Worm (Caenorhabditis elegans) whole organism, L3 larva: ENCODE data around the gene fbxa-183.

ENCODE experiments used
- ZK546.5 ChIP-seq: sonication (generic microtip); optimal IDR thresholded peaks from 2 replicates; lab custom pipeline; 2017; ENCODE audit warnings: missing biosample characterization, missing genetic modification characterization
- aly-2 ChIP-seq: fragments of 150-350 bp; optimal IDR thresholded peaks from 2 replicates; lab custom pipeline; 2014; ENCODE audit warnings: missing biosample characterization, missing genetic modification characterization
- ama-1 ChIP-seq: fragments of 150-350 bp; optimal IDR thresholded peaks from 2 replicates; lab custom pipeline; 2018
- ceh-16 ChIP-seq: sonication (generic microtip); optimal IDR thresholded peaks from 2 replicates; lab custom pipeline; 2017; ENCODE audit warnings: missing biosample characterization, missing genetic modification characterization
- ceh-28 ChIP-seq: fragments of 150-350 bp; optimal IDR thresholded peaks from 2 replicates; lab custom pipeline; 2014; ENCODE audit warnings: missing biosample characterization, missing genetic modification reagents, missing genetic modification characterization
- ceh-82 ChIP-seq: fragments of 150-350 bp; optimal IDR thresholded peaks from 2 replicates; lab custom pipeline; 2014; ENCODE audit warnings: missing biosample characterization, missing genetic modification characterization
- daf-12 ChIP-seq: fragments of 150-350 bp; optimal IDR thresholded peaks from 2 replicates; lab custom pipeline; 2014; ENCODE audit warnings: missing biosample characterization, missing genetic modification reagents, missing genetic modification characterization
- egl-27 ChIP-seq: sonication (generic microtip); optimal IDR thresholded peaks from 4 replicates; lab custom pipeline; 2017; ENCODE audit warnings: missing biosample characterization, missing genetic modification reagents, missing genetic modification characterization
- egl-5 ChIP-seq: fragments of 150-350 bp; optimal IDR thresholded peaks from 2 replicates; lab custom pipeline; 2017; ENCODE audit warnings: missing biosample characterization, missing genetic modification reagents, missing genetic modification characterization, inconsistent platforms
- elt-1 ChIP-seq: fragments of 150-350 bp; optimal IDR thresholded peaks from 2 replicates; lab custom pipeline; 2014; ENCODE audit warnings: missing biosample characterization, missing genetic modification characterization
- elt-2 ChIP-seq: sonication (generic microtip); optimal IDR thresholded peaks from 2 replicates; lab custom pipeline; 2016; ENCODE audit warnings: missing genetic modification reagents, mild to moderate bottlenecking, missing genetic modification characterization, missing compliant biosample characterization
- elt-3 ChIP-seq, 3 experiments: fragments of 150-350 bp in 1 of 3; sonication (generic microtip) in 2 of 3; optimal IDR thresholded peaks; 2 replicates in 2 of 3; 4 replicates in 1 of 3; lab custom pipeline; 2014 to 2017; ENCODE audit warnings: missing biosample characterization in 3 of 3, missing genetic modification characterization in 3 of 3
- fkh-10 ChIP-seq: sonication (generic microtip); optimal IDR thresholded peaks from 2 replicates; lab custom pipeline; 2017; ENCODE audit warnings: missing biosample characterization, missing genetic modification reagents, missing genetic modification characterization
- fos-1 ChIP-seq: fragments of 150-350 bp; optimal IDR thresholded peaks from 2 replicates; lab custom pipeline; 2014; ENCODE audit warnings: missing biosample characterization, missing genetic modification characterization
- jun-1 ChIP-seq: fragments of 150-350 bp; optimal IDR thresholded peaks from 2 replicates; lab custom pipeline; 2014; ENCODE audit warnings: missing biosample characterization, missing genetic modification reagents, missing genetic modification characterization
- lin-15B ChIP-seq: fragments of 150-350 bp; optimal IDR thresholded peaks from 2 replicates; lab custom pipeline; 2014; ENCODE audit warnings: missing biosample characterization, missing genetic modification characterization
- lin-39 ChIP-seq: fragments of 150-350 bp; optimal IDR thresholded peaks from 2 replicates; lab custom pipeline; 2018; ENCODE audit warnings: missing biosample characterization, missing genetic modification reagents, missing genetic modification characterization
- lsy-12 ChIP-seq: sonication (generic microtip); optimal IDR thresholded peaks from 2 replicates; lab custom pipeline; 2016; ENCODE audit warnings: mild to moderate bottlenecking, missing genetic modification characterization, missing compliant biosample characterization
- mdl-1 ChIP-seq: fragments of 150-350 bp; optimal IDR thresholded peaks from 2 replicates; lab custom pipeline; 2014; ENCODE audit warnings: missing biosample characterization, missing genetic modification characterization
- mml-1 ChIP-seq: fragments of 150-350 bp; sonication (generic microtip); optimal IDR thresholded peaks from 3 replicates; lab custom pipeline; 2014; ENCODE audit warnings: missing biosample characterization, missing genetic modification characterization
- nfya-1 ChIP-seq: sonication (generic microtip); optimal IDR thresholded peaks from 2 replicates; lab custom pipeline; 2017; ENCODE audit warnings: missing genetic modification characterization, mild to moderate bottlenecking, missing compliant biosample characterization, antibody characterized with exemption, moderate library complexity; ENCODE audit not compliant: insufficient read depth
- nhr-11 ChIP-seq: fragments of 150-350 bp; optimal IDR thresholded peaks from 2 replicates; lab custom pipeline; 2014; ENCODE audit warnings: missing biosample characterization, missing genetic modification characterization
- nhr-23 ChIP-seq: fragments of 150-350 bp; optimal IDR thresholded peaks from 2 replicates; lab custom pipeline; 2014; ENCODE audit warnings: missing biosample characterization, missing genetic modification reagents, missing genetic modification characterization
- nhr-237 ChIP-seq: fragments of 150-350 bp; optimal IDR thresholded peaks from 2 replicates; lab custom pipeline; 2014; ENCODE audit warnings: missing biosample characterization, missing genetic modification characterization
- nhr-25 ChIP-seq: sonication (generic microtip); optimal IDR thresholded peaks from 2 replicates; lab custom pipeline; 2017; ENCODE audit warnings: missing biosample characterization, missing genetic modification characterization
- nhr-28 ChIP-seq: fragments of 150-350 bp; optimal IDR thresholded peaks from 2 replicates; lab custom pipeline; 2014; ENCODE audit warnings: missing biosample characterization, missing genetic modification characterization
- nhr-43 ChIP-seq: sonication (generic microtip); optimal IDR thresholded peaks from 2 replicates; lab custom pipeline; 2016; ENCODE audit warnings: mild to moderate bottlenecking, missing genetic modification characterization, missing compliant biosample characterization; ENCODE audit not compliant: poor library complexity, severe bottlenecking
- nhr-67 ChIP-seq: fragments of 150-350 bp; optimal IDR thresholded peaks from 2 replicates; lab custom pipeline; 2014; ENCODE audit warnings: missing biosample characterization, missing genetic modification characterization
- nhr-76 ChIP-seq: fragments of 150-350 bp; sonication (generic microtip); optimal IDR thresholded peaks from 5 replicates; lab custom pipeline; 2014; ENCODE audit warnings: missing biosample characterization, missing genetic modification characterization
- pha-4 ChIP-seq: fragments of 150-350 bp; optimal IDR thresholded peaks from 2 replicates; lab custom pipeline; 2014; ENCODE audit warnings: missing biosample characterization, missing genetic modification reagents, missing genetic modification characterization
- pqm-1 ChIP-seq: fragments of 150-350 bp; optimal IDR thresholded peaks from 2 replicates; lab custom pipeline; 2017; ENCODE audit warnings: missing biosample characterization, missing genetic modification characterization, inconsistent platforms
- skn-1 ChIP-seq: fragments of 150-350 bp; optimal IDR thresholded peaks from 2 replicates; lab custom pipeline; 2014; ENCODE audit warnings: missing biosample characterization, missing genetic modification characterization
- tbx-2 ChIP-seq: sonication (generic microtip); optimal IDR thresholded peaks from 2 replicates; lab custom pipeline; 2016; ENCODE audit warnings: mild to moderate bottlenecking, missing genetic modification characterization, missing compliant biosample characterization
- unc-39 ChIP-seq: sonication (generic microtip); optimal IDR thresholded peaks from 4 replicates; lab custom pipeline; 2017; ENCODE audit warnings: missing biosample characterization, missing genetic modification characterization
- unc-62 ChIP-seq: fragments of 150-350 bp; sonication (generic microtip); optimal IDR thresholded peaks from 4 replicates; lab custom pipeline; 2014; ENCODE audit warnings: missing biosample characterization, missing genetic modification reagents, missing genetic modification characterization
- ztf-11 ChIP-seq: fragments of 150-350 bp; optimal IDR thresholded peaks from 2 replicates; lab custom pipeline; 2014; ENCODE audit warnings: missing biosample characterization, missing genetic modification characterization

The fbxa-183 gene

DNA sequence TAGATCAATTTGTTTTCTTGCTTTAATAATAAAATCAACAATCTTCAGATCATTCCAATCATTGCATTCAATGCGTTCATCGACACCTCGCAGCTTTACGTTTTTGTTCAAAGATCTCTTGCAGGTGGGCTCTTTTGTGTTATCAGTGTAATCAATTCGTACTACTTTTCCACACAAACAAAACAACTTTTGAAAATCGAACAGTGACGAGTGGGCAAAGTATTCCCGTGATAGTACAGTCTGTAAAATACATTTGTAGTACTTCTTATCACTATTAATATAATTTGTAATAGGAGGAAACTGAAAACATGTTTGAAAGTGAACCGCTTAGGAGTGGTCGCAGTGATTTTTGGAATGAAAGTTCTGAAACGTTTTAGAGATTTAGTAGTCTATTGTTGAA lies 17.5 kb downstream of the fbxa-183 start, which contains the start of gene pgph-2:
Gene pgph-2, plus strand, starts transcription at position 47 of the 400 bp plus-strand sequence.
- TF ChIP-seq nhr-28 (no peak), elt-2 (tag; lab: Kevin White, UChicago) (peak; percentile 74), ceh-28 (no peak), pha-4 (tag; lab: Kevin White, UChicago) (peak; percentile 18), pqm-1 (tag; lab: Kevin White, UChicago) (peak; percentile 76)

DNA sequence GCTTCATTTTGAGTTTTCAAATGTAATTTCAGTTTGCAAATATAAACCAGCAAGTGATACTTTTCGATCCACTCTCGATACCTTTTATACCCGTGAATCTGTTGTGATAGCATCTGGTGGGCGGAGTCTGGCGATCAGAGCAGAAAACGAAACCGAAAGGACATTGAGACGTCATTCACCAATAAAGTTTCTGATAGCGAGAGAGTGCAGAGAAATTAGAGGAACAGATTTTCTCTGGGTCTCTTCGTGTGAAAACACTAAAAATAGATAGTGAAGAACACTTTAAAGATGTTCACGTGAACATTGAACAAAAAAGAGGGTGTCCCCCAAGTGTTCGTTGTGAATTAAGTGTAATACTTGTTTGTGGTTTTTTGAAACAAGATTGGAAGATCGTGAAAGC lies 18.8 kb downstream of the fbxa-183 start, which contains the start of gene pgph-3:
Gene pgph-3, minus strand, starts transcription at position 60 of the 400 bp plus-strand sequence.
- TF ChIP-seq lsy-12 (tag; lab: Kevin White, UChicago): peak; percentile 29
- TF ChIP-seq ceh-28: peak; percentile 46
- peak; percentile 93 for TF ChIP-seq pqm-1 (tag; lab: Kevin White, UChicago)
- peak; percentile 54 for TF ChIP-seq nhr-76 (tag; lab: Kevin White, UChicago)
- no peak for TF ChIP-seq ceh-82
- peak; percentile 81 for TF ChIP-seq mdl-1 (tag; lab: Kevin White, UChicago)
- TF ChIP-seq nhr-25 (tag; lab: Kevin White, UChicago): peak; percentile 92
- TF ChIP-seq jun-1: peak; percentile 73
- peak; percentile 31 for TF ChIP-seq tbx-2
- TF ChIP-seq nhr-43 (tag; lab: Kevin White, UChicago): peak; percentile 70
- peak in 1 of 3 experiments; percentile 72 for TF ChIP-seq elt-3 (tag; optimal IDR thresholded peaks at IDR 0.05; lab: Kevin White, UChicago)
- peak; percentile 40 for TF ChIP-seq egl-5
- TF ChIP-seq egl-27 (tag; lab: Kevin White, UChicago): peak; percentile 62
- peak; percentile 68 for TF ChIP-seq nfya-1 (tag; lab: Kevin White, UChicago)
- peak; percentile 93 for TF ChIP-seq nhr-23 (tag; lab: Kevin White, UChicago)
- TF ChIP-seq mml-1 (tag; lab: Kevin White, UChicago): no peak
- peak; percentile 46 for TF ChIP-seq elt-1 (tag; lab: Kevin White, UChicago)
- TF ChIP-seq ama-1 (lab: Kevin White, UChicago): no peak
- TF ChIP-seq elt-2 (tag; lab: Kevin White, UChicago): peak; percentile 89
- TF ChIP-seq unc-62 (GFP tag; lab: Kevin White, UChicago): no peak
- TF ChIP-seq pha-4 (tag; lab: Kevin White, UChicago): peak; percentile 68

DNA sequence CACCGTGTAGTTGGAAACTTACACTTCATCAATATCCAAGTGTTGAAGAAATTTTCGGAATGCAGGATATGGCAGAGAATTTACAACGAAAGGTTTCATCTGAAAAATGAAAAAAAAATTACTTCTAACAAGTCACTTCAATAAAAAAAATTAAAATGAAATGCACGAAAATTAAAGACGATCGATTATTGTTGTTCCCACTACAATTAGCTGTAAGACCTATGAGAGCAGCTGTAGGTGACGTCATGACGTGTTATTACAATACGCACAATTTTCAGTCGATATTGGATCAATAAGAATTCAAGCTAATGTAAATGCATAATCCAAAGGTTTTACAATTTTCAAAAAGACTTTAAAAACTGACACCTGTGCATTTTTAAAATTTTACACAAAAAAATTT lies 22.5 kb downstream of the fbxa-183 start, which contains the start of gene C53A3.1:
Gene C53A3.1, minus strand, starts transcription at position 101 of the 400 bp plus-strand sequence.
- TF ChIP-seq tbx-2 (no peak), elt-1 (tag; lab: Kevin White, UChicago) (no peak), nhr-23 (tag; lab: Kevin White, UChicago) (no peak), nhr-76 (tag; lab: Kevin White, UChicago) (no peak), ceh-28 (no peak), skn-1 (tag; lab: Kevin White, UChicago) (no peak)

ce11 chrV:5758780-5759179 lies 23.8 kb downstream of the fbxa-183 start, which contains the start of gene C53A3.4:
C53A3.4 (minus strand) TSS chrV:5758880.
- no peak for TF ChIP-seq skn-1 (tag; lab: Kevin White, UChicago)
- no peak for TF ChIP-seq nhr-25 (tag; lab: Kevin White, UChicago)
- TF ChIP-seq ceh-28: no peak
- TF ChIP-seq nhr-11 (tag; lab: Kevin White, UChicago): no peak
- no peak for TF ChIP-seq mml-1 (tag; lab: Kevin White, UChicago)
- TF ChIP-seq mdl-1 (tag; lab: Kevin White, UChicago): no peak
- TF ChIP-seq nhr-237 (tag; lab: Kevin White, UChicago): no peak
- TF ChIP-seq nhr-76 (tag; lab: Kevin White, UChicago): no peak
- no peak for TF ChIP-seq lin-39
- TF ChIP-seq fkh-10: no peak
- TF ChIP-seq tbx-2: no peak
- TF ChIP-seq ceh-16 (tag; lab: Kevin White, UChicago): no peak
- TF ChIP-seq, all 47 proteins: peak for 0

DNA sequence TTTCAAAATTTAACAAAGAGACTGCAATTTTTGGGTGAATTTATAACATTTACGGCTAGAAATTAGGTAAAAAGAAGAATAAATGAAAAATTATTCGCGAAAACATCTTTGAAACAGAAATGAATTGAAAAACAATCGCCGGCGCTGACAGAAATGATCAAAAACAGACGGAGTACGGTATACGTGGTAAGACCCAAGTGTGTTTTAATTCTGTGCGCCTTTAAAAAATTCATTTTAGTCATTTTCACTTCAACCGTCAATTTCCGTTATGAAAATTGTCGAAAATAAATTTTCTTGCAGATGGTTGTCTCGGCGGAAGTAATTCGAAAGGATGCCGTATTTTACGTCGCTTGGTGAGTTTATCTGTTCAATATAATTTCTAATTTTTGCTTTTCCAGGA lies 26.4 kb downstream of the fbxa-183 start, which contains the start of gene C53A3.3:
Gene C53A3.3, plus strand, starts transcription at position 301 of the 400 bp plus-strand sequence.
- TF ChIP-seq mml-1 (tag; lab: Kevin White, UChicago): no peak
- TF ChIP-seq ztf-11: no peak
- TF ChIP-seq fos-1: no peak
- no peak for TF ChIP-seq elt-1 (tag; lab: Kevin White, UChicago)
- TF ChIP-seq nhr-76 (tag; lab: Kevin White, UChicago): no peak
- TF ChIP-seq fkh-10: no peak
- TF ChIP-seq daf-12 (tag; lab: Kevin White, UChicago): no peak
- TF ChIP-seq lin-39: no peak
- no peak for TF ChIP-seq nhr-25 (tag; lab: Kevin White, UChicago)
- no peak for TF ChIP-seq ceh-82
- TF ChIP-seq unc-39: no peak
- no peak for TF ChIP-seq ZK546.5 (tag; lab: Kevin White, UChicago)
- no peak for TF ChIP-seq tbx-2
- no peak for TF ChIP-seq lin-15B
- TF ChIP-seq nhr-67: no peak
- TF ChIP-seq pha-4 (tag; lab: Kevin White, UChicago): no peak
- TF ChIP-seq egl-5: no peak
- TF ChIP-seq aly-2 (tag; lab: Kevin White, UChicago): no peak
